Worm (Caenorhabditis elegans) whole organism, L4/young adult: ENCODE results near the gene msp-31.

ENCODE experiments used
- W03F9.2 ChIP-seq: fragments of 150-350 bp; optimal IDR thresholded peaks from 2 replicates; lab custom pipeline; 2014; ENCODE audit warnings: missing biosample characterization, missing genetic modification characterization
- dao-5 ChIP-seq: sonication (generic microtip); optimal IDR thresholded peaks from 2 replicates; lab custom pipeline; 2016; ENCODE audit warnings: missing genotype, missing genetic modification characterization, moderate library complexity, missing compliant biosample characterization
- him-1 ChIP-seq: sonication (generic microtip); optimal IDR thresholded peaks from 2 replicates; lab custom pipeline; 2016; ENCODE audit warnings: missing genotype, missing genetic modification reagents, missing genetic modification characterization, missing compliant biosample characterization

DNA sequence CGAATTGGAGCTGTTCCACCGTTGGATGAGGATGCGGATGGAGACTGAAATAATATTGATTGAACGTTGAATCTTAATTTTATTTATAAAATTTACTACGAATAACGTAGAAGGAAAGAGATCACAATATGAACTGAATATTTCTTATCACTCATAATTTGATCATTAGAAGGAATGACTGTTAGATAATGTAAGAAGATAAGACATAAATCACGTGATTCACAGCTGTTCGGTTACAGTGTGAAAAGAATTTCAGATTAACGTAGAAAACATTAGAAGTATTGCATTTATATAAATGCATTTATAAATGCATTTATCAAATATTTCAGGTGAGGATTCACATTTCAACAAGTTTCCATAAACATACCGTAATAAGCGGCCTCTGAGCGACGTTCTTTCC is 26.5 kb upstream of the msp-31 start:
- no peak for TF ChIP-seq him-1 (tag; lab: Kevin White, UChicago)
- no peak for TF ChIP-seq W03F9.2
- no peak for TF ChIP-seq dao-5 (tag; lab: Kevin White, UChicago)
